Fruit fly (Drosophila melanogaster): Measurements from ENCODE around the gene CG17806.

dm6 chr3R:17830528-17830927, 27.5 kb upstream of the CG17806 start:
- TF ChIP-seq CG7045 (GFP tag; optimal IDR thresholded peaks at IDR 0.05): no peak
- no peak for TF ChIP-seq bab1 (GFP tag; optimal IDR thresholded peaks at IDR 0.05)
- TF ChIP-seq CG14711 (tag; optimal IDR thresholded peaks at IDR 0.05): no peak
- no peak for TF ChIP-seq kay (GFP tag; ENCODE audit: borderline replicate concordance)
- TF ChIP-seq cic (GFP tag; optimal IDR thresholded peaks at IDR 0.05): no peak
- TF ChIP-seq Hr96 (GFP tag; optimal IDR thresholded peaks at IDR 0.05): no peak
- TF ChIP-seq Clk (GFP tag; optimal IDR thresholded peaks at IDR 0.05): no peak
- no peak for TF ChIP-seq cnc (optimal IDR thresholded peaks at IDR 0.05)
- no peak for TF ChIP-seq Mnt (GFP tag; optimal IDR thresholded peaks at IDR 0.05)
- TF ChIP-seq toe (GFP tag; optimal IDR thresholded peaks at IDR 0.05): no peak
- TF ChIP-seq CG12768 (GFP tag; optimal IDR thresholded peaks at IDR 0.05): no peak

All from whole organism, adult.